Fruit fly (Drosophila melanogaster): Measurements from ENCODE around the gene CG32407.

CG32407 gene

DNA sequence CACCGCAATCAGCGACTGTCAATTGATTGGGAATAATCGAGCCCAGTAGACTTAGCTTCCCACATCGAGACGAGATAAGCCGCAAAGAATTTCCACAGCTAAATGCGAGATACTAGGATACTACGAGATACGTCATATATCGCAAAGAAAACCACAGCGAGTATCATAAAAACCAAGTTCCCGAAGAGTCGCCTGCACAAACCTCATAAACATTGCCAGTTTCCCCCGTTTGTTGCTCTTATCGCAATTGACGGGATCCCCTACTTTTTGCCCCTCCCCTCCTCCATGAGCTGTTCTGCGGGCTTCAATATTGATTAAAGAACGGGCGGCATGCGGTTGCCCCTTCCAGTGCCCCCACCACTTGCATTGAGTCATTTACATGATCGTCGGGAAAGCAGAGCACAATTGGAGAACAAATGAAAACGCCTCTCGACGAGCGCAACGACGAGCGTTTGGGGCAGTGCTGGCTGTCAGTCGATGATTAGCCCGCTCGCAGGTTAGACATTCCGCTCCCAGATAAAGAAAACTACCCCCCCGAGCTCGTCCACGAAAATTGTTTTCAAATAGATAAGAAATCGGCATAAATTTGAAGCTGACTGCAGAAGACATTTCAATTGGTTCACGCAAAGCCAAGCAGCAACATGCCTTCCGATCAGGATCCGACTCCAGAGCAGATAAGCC, at the start of gene CG32407:
Gene CG32407 (plus strand): TSS at position 51 of the 681 bp plus-strand sequence.
- TF ChIP-seq h (optimal IDR thresholded peaks at IDR 0.05) = no peak
- TF ChIP-seq Sin3A (optimal IDR thresholded peaks at IDR 0.05) = no peak
- TF ChIP-seq Myc (optimal IDR thresholded peaks at IDR 0.05) = no peak
- TF ChIP-seq insv (optimal IDR thresholded peaks at IDR 0.05) = no peak
- TF ChIP-seq psq (optimal IDR thresholded peaks at IDR 0.05) = no peak
- no peak for TF ChIP-seq ttk (optimal IDR thresholded peaks at IDR 0.05)

DNA sequence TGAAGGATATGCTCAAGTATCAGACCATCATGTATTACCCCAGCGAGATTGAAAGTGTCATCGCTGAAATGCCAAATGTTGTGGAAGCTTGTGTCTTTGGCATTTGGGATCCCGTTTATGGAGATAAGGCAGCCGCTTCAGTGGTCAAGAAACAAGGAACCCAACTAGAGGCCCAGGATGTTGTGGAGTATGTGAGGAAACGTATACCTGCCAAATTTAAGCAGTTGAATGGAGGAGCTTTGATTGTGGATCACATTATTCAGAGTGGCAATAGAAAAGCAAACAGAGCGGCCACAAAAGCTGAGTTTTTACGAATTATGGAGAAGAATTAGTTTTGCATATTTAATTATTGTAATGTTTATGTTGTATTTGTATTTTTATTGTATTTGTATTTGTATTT, 48.8 kb upstream of the CG32407 start, which contains the start of gene CG18586:
Gene CG18586 (plus strand): TSS at position 301 of the 400 bp plus-strand sequence.
- no peak for TF ChIP-seq insv (optimal IDR thresholded peaks at IDR 0.05)

DNA sequence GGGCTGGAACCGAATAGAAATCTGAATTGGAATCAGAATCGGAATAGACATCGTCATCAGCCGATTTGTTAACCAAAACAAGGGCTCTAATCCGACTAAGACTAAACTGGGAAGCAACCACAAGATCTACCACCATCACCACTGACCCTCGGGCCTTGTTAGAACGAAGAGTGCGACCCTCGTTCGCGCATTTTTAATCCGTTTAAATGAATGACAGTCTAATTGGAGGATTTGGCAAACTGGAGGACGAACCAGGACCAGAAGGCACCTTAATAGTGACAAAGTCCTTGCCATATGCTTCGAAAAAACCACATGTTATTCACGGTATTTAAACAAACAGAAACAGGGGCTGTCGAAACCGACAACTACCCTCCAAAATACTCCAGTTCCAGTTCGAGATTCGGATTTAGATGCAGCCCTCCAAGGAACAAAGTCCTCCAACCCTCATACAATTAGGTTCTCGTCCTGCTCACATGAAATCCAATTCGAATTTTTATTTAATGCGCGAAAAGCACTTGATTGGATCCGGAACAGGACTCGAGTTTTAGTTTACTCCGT, 43.0 kb upstream of the CG32407 start:
- no peak for TF ChIP-seq psq (optimal IDR thresholded peaks at IDR 0.05)

DNA sequence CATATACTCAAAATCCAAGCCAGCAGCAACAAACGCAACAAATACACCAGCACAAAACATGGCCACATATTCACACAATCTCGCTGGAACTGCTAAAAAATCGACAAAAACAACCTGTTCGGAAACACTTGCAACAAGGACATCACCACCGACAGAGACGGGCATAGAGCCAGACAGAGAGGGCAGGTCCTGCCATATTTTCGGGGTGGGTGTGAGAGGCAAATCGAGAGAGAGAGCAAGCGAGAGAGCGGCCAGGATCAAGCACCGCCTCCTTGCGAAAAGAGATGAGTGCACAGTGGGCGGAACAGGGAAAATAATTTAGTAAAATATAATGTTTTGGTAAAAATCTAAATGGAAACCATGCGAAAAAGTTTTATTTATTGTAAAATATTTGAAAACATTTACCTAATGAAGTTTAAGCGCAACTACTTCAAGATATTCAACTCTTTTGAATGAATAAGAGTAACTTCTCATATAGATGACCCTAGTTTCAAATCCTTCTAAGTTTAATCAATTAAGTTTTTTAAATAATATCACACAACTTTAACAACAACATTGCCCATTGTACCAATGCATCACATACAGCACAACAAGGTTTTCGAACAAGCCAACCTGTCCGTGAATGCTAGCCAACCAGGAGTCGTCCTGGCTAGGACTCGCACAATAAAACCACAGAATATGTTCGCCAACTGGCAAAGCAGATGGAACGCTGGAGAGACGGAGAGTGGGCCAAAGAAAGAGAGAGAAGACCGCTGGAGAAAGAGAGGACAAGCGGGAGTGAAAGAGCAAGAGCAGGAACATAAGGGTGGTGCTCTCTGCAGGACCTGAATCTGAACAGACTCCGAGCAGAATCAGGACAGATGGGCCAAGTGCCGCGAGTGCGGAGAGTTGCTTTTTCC, 40.3 kb upstream of the CG32407 start:
- no peak for TF ChIP-seq Sin3A (optimal IDR thresholded peaks at IDR 0.05)
- no peak for TF ChIP-seq insv (optimal IDR thresholded peaks at IDR 0.05)
- TF ChIP-seq Myc (optimal IDR thresholded peaks at IDR 0.05) = no peak

DNA sequence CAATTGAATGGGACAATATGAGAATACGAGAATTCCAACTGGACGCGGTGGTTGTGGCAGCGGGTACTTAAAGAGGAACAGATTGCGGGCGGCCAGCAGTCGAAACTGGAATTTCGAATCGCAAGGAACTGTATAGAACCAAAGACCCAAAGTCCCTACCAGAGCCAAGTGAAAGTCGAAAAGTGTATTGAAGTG, 39.7 kb upstream of the CG32407 start, which contains the start of gene CG13287:
Gene CG13287 (plus strand): TSS at position 96 of the 195 bp plus-strand sequence.
- no peak for TF ChIP-seq ttk (optimal IDR thresholded peaks at IDR 0.05)
- no peak for TF ChIP-seq insv (optimal IDR thresholded peaks at IDR 0.05)
- TF ChIP-seq h (optimal IDR thresholded peaks at IDR 0.05) = no peak

DNA sequence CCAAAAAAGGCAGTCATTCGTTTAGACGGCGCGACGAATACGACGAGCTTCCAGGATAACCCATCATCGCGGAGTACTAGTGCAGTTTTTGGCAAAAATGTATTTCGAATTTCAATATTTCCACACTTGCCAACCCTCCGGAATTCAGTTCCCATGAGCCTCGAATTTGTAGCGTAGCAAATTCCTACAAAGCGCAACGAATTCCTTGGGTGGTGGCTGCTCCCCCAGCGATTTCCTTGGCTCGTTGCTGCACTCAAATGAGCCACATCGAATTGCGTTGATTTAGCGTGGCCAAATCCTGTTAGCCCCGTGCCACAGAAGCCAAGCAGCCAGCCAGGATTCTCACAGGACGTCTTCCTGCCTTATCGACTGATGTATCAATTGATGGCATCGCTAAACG, 37.1 kb upstream of the CG32407 start:
- TF ChIP-seq Sin3A (optimal IDR thresholded peaks at IDR 0.05) = no peak
- TF ChIP-seq psq (optimal IDR thresholded peaks at IDR 0.05) = no peak
- TF ChIP-seq insv (optimal IDR thresholded peaks at IDR 0.05) = no peak
- no peak for TF ChIP-seq Myc (optimal IDR thresholded peaks at IDR 0.05)
- TF ChIP-seq ttk (optimal IDR thresholded peaks at IDR 0.05) = no peak
- TF ChIP-seq h (optimal IDR thresholded peaks at IDR 0.05) = no peak

DNA sequence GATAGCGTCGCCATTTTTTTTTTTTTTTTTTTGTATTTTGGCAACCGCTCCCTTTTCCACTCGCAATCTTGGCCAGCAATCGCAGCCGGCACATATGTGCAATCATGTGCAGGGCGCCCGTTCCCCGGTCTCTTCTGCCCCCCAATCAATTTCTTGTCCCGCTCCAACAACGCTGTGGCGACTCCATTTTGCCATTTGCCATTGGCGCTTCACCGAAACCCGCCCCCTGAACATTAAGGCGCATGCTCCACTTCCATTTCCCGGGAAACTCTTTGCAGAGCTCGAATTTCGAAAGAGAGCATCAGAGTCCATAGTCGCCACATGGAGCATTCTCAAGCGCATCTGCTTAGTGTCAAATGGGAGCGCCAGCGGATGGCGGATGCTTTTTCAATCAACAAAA, 30.7 kb upstream of the CG32407 start:
- no peak for TF ChIP-seq Sin3A (optimal IDR thresholded peaks at IDR 0.05)
- no peak for TF ChIP-seq ttk (optimal IDR thresholded peaks at IDR 0.05)
- no peak for TF ChIP-seq psq (optimal IDR thresholded peaks at IDR 0.05)
- TF ChIP-seq h (optimal IDR thresholded peaks at IDR 0.05) = no peak
- no peak for TF ChIP-seq insv (optimal IDR thresholded peaks at IDR 0.05)
- no peak for TF ChIP-seq Myc (optimal IDR thresholded peaks at IDR 0.05)

DNA sequence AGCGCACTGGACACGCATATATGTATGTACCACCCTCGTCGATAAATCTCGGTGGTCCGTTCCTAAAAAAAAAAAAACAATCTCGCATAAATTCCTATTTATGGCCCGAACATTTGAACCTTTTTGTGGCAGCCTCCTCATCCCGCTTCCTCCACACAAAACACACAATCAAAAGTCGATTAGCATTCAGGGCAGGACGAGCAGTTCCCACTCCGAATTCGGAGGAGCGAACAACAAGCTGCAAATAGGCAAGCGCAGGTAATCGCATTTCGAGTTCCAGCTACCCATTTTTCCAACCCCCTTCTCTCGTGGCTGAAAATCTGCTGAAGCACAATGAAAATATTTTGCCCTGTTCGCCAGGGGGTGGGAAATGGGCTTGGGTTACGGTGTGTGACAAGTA, 30.0 kb upstream of the CG32407 start:
- no peak for TF ChIP-seq psq (optimal IDR thresholded peaks at IDR 0.05)
- TF ChIP-seq insv (optimal IDR thresholded peaks at IDR 0.05) = no peak
- no peak for TF ChIP-seq h (optimal IDR thresholded peaks at IDR 0.05)
- TF ChIP-seq ttk (optimal IDR thresholded peaks at IDR 0.05) = no peak

DNA sequence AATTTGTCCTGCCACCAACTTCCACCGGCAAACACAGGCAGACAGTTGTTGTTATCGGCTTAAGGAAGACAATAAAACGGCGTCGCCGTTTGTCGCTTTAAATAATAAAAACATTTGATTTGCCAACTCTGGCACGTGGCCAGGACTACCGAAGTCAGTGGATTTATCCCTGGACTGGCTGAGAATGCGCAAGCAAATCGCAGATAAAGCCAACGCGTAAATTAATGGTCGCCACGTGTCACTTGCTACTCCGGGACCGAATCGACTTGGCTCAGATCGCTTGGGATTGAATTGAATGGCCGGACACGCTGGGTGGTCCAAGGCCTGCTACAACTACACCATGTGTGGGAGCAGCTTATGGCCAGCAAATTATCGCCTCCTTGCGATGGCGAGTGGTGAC, 28.8 kb upstream of the CG32407 start:
- no peak for TF ChIP-seq ttk (optimal IDR thresholded peaks at IDR 0.05)
- TF ChIP-seq Sin3A (optimal IDR thresholded peaks at IDR 0.05) = no peak
- no peak for TF ChIP-seq psq (optimal IDR thresholded peaks at IDR 0.05)
- TF ChIP-seq Myc (optimal IDR thresholded peaks at IDR 0.05) = no peak
- TF ChIP-seq h (optimal IDR thresholded peaks at IDR 0.05) = no peak
- no peak for TF ChIP-seq insv (optimal IDR thresholded peaks at IDR 0.05)

DNA sequence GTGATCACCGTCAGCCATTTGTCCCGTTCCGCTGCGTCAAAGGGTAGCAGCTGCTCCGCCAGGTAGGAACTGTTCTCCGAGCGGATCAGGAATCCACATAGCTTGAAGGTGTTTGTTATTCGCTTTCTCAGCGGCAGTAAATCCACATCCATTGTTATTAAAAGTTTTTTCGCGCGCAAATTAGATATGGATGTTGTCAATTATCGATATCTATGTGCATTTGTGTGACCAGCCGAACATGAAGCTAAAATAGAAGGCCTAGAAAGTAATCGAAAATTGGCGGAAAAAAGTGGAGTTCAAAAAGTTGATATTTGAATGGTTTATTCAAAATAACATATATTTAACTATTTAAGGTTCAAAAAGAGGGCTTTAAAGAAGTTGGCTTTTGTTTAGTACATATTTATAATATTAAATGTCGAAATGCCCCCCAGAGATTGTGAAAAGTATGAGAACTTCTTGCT, 24.6 kb upstream of the CG32407 start, which contains the start of the genes PolE2 and CG5592:
Gene PolE2 (minus strand): TSS at position 208 of the 461 bp plus-strand sequence.
Gene CG5592 (plus strand): TSS at position 411 of the 461 bp plus-strand sequence.
- TF ChIP-seq Myc (optimal IDR thresholded peaks at IDR 0.05) (no peak), ttk (optimal IDR thresholded peaks at IDR 0.05) (no peak), psq (optimal IDR thresholded peaks at IDR 0.05) (no peak)

DNA sequence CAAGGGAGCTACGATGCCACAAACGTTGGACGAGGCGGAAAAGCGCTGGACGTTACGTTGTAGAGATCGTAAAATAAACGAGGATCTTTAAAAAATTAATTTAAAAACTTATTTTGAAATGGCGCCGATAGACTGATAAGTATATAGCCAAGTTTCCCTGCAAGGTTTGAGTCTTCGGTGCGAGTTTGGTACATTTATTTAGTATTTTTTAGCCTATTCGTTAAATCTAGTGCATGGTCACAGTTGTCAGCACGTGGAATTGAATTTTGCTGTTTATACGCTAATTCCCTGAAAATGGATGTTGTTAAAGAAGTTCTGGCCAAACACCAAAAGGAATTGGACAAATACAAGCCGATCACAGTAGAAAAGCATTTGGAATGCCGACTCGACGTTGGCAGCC, 22.6 kb upstream of the CG32407 start, which contains the start of gene CG32409:
Gene CG32409 (plus strand): TSS at position 224 of the 400 bp plus-strand sequence.
- TF ChIP-seq h (optimal IDR thresholded peaks at IDR 0.05) = no peak
- TF ChIP-seq psq (optimal IDR thresholded peaks at IDR 0.05) = no peak
- no peak for TF ChIP-seq insv (optimal IDR thresholded peaks at IDR 0.05)
- no peak for TF ChIP-seq Sin3A (optimal IDR thresholded peaks at IDR 0.05)
- TF ChIP-seq ttk (optimal IDR thresholded peaks at IDR 0.05) = no peak
- TF ChIP-seq Myc (optimal IDR thresholded peaks at IDR 0.05) = no peak

DNA sequence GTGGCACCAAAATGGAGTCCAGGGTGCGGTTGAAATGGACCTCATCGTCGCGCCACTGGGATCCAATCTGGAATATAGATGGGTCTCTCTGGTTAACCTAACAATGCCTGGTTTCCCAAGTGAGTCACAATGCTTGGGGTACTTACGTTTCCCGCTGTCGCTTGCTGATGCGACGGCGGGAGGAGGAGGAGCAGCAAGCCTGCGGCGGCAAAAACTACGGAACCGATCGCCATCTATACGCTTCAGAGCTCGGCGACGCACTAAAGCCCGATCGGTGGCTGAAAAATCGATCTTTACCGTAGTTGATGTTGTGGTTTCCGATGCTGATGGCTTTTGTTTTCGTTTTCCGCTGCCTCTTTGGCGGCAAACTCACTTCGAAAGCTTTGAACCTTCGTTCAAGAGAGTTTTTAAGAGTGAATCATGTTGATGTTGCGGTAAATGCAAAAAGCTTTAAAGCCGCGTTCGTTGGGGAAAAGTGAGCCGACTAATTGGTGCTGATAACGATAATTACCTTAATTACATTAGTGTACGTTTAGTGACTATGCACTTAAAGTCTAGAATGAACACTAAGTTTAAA, 19.6 kb upstream of the CG32407 start, which contains the start of gene QC:
Gene QC (minus strand): TSS at position 268 of the 577 bp plus-strand sequence.
- TF ChIP-seq insv (optimal IDR thresholded peaks at IDR 0.05) = no peak
- no peak for TF ChIP-seq psq (optimal IDR thresholded peaks at IDR 0.05)
- TF ChIP-seq Sin3A (optimal IDR thresholded peaks at IDR 0.05) = no peak
- no peak for TF ChIP-seq ttk (optimal IDR thresholded peaks at IDR 0.05)
- no peak for TF ChIP-seq Myc (optimal IDR thresholded peaks at IDR 0.05)
- TF ChIP-seq h (optimal IDR thresholded peaks at IDR 0.05) = no peak
